Fruit fly (Drosophila melanogaster): ENCODE measurements around the gene Srx.

DNA sequence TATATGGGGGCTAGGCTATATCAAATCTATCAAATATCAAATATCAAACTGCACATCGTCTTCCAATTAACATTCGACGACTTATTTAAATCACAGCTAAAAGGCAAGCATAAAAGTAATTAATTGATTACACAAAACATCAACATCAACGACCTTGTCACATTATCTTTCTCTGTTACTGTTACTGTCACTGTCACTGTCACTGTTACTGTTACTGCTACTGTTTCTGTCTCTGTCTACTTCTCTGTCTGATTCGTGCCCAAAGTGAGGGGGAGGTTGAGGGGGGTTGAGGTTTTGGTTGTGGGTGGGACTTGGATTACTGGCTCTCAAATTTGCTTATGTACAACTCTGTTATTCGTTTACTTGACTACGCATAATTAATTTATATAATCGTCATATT, 35.3 kb upstream of the Srx start:
- TF ChIP-seq CG8159 (tag; optimal IDR thresholded peaks at IDR 0.05) (no peak), CG32121 (GFP tag; IDR thresholded peaks at IDR 0.05) (no peak), CG14655 (GFP tag; optimal IDR thresholded peaks at IDR 0.05) (no peak)

Measured in whole organism, pupa.